Fruit fly (Drosophila melanogaster) whole organism, embryonic: ENCODE results near the gene lab.

Experiments used
- CG11093 ChIP-seq: fragments of 200-800 bp; sonication (Bioruptor generic); IDR thresholded peaks from 3 replicates; pipeline ENCODE4 v1.3.6; 2022; ENCODE audit warnings: missing biosample characterization, missing genetic modification characterization
- CG15601 ChIP-seq: fragments of 200-800 bp; sonication (Bioruptor generic); optimal IDR thresholded peaks from 3 replicates; lab custom pipeline; 2019; ENCODE audit warnings: missing biosample characterization, mild to moderate bottlenecking, missing genetic modification characterization, moderate library complexity
- CG3847 ChIP-seq: fragments of 200-800 bp; sonication (Bioruptor generic); IDR thresholded peaks from 2 replicates; pipeline ENCODE4 v1.3.6; 2022; ENCODE audit warnings: missing biosample characterization, missing genetic modification characterization
- Dll ChIP-seq: fragments of 200-800 bp; sonication (Bioruptor generic); IDR thresholded peaks from 4 replicates; pipeline ENCODE4 v1.3.6; 2022; ENCODE audit warnings: missing biosample characterization, missing genetic modification characterization; ENCODE audit not compliant: partially characterized antibody
- ERR ChIP-seq: fragments of 200-800 bp; sonication (Bioruptor generic); optimal IDR thresholded peaks from 2 replicates; lab custom pipeline; 2016; ENCODE audit warnings: missing biosample characterization, missing genetic modification characterization
- Lpt ChIP-seq: fragments of >200 bp; optimal IDR thresholded peaks from 2 replicates; lab custom pipeline; 2018; ENCODE audit warnings: missing biosample characterization, missing genetic modification characterization
- Nf-YB ChIP-seq: fragments of 200-800 bp; sonication (Bioruptor generic); optimal IDR thresholded peaks from 3 replicates; lab custom pipeline; 2019; ENCODE audit warnings: missing biosample characterization, mild to moderate bottlenecking, missing genetic modification characterization, moderate library complexity
- PHDP ChIP-seq: fragments of 200-800 bp; sonication (Bioruptor generic); optimal IDR thresholded peaks from 3 replicates; lab custom pipeline; 2018; ENCODE audit warnings: missing biosample characterization, mild to moderate bottlenecking, missing genetic modification characterization, moderate library complexity
- Ptx1 ChIP-seq: fragments of 200-800 bp; sonication (Bioruptor generic); IDR thresholded peaks from 2 replicates; pipeline ENCODE4 v1.3.6; 2022; ENCODE audit warnings: missing biosample characterization, missing genetic modification characterization
- abd-A ChIP-seq: fragments of 200-800 bp; sonication (Bioruptor generic); optimal IDR thresholded peaks from 3 replicates; lab custom pipeline; 2019; ENCODE audit warnings: missing biosample characterization, mild to moderate bottlenecking, missing genetic modification characterization, moderate library complexity
- dysf ChIP-seq: fragments of 200-800 bp; sonication (Bioruptor generic); IDR thresholded peaks from 3 replicates; pipeline ENCODE4 v1.3.6; 2022; ENCODE audit warnings: missing biosample characterization, missing genetic modification characterization
- ewg ChIP-seq: fragments of 200-800 bp; sonication (Bioruptor generic); optimal IDR thresholded peaks from 3 replicates; lab custom pipeline; 2017; ENCODE audit warnings: mild to moderate bottlenecking, missing biosample characterization, missing genetic modification reagents, missing genetic modification characterization
- gt ChIP-seq: fragments of 200-800 bp; sonication (Bioruptor generic); IDR thresholded peaks from 2 replicates; pipeline ENCODE4 v1.3.6; 2022; ENCODE audit warnings: missing biosample characterization, missing genetic modification characterization
- ttk ChIP-seq: fragments of 200-800 bp; sonication (Bioruptor generic); IDR thresholded peaks from 2 replicates; pipeline ENCODE4 v2.1.2; 2022; ENCODE audit warnings: missing biosample characterization, missing genetic modification characterization

- no peak for TF ChIP-seq Lpt
- no peak for TF ChIP-seq abd-A (tag; lab: Kevin White, UChicago)
- TF ChIP-seq gt (GFP tag; lab: Robert Waterston, UW) = no peak
- TF ChIP-seq CG3847 (GFP tag; lab: Robert Waterston, UW) = no peak
- TF ChIP-seq CG11093 = no peak
- no peak for TF ChIP-seq ttk
- no peak for TF ChIP-seq CG15601 (tag; lab: Kevin White, UChicago)
- no peak for TF ChIP-seq ERR
- TF ChIP-seq dysf (GFP tag; lab: Robert Waterston, UW) = no peak
- no peak for TF ChIP-seq Dll (GFP tag; lab: Robert Waterston, UW)
- no peak for TF ChIP-seq ewg (GFP tag; lab: Kevin White, UChicago)
- TF ChIP-seq PHDP = no peak
- TF ChIP-seq Nf-YB (GFP tag; lab: Kevin White, UChicago) = no peak
- no peak for TF ChIP-seq Ptx1 (GFP tag; lab: Robert Waterston, UW)
These were observed 37.5 kb downstream of the lab start, which contains the start of gene CG31286 for dm6 chr3R:6640932-6641331.
